Fruit fly (Drosophila melanogaster) whole organism, prepupa: ENCODE data around the gene RpS27A.

ENCODE experiments used
- Blimp-1 ChIP-seq: fragments of 200-800 bp; sonication (Bioruptor generic); optimal IDR thresholded peaks from 3 replicates; lab custom pipeline; 2017; ENCODE audit warnings: missing biosample characterization, missing genetic modification characterization, mild to moderate bottlenecking, moderate library complexity, missing genetic modification reagents
- CG10669 ChIP-seq: fragments of 200-800 bp; sonication (Bioruptor generic); optimal IDR thresholded peaks from 3 replicates; lab custom pipeline; 2018; ENCODE audit warnings: missing biosample characterization, mild to moderate bottlenecking, missing genetic modification characterization, moderate library complexity
- CG11902 ChIP-seq: fragments of 200-800 bp; sonication (Bioruptor generic); optimal IDR thresholded peaks from 3 replicates; lab custom pipeline; 2016; ENCODE audit warnings: missing biosample characterization, missing genetic modification characterization
- CG1621 ChIP-seq: fragments of 200-800 bp; sonication (Bioruptor generic); optimal IDR thresholded peaks from 3 replicates; lab custom pipeline; 2018; ENCODE audit warnings: missing biosample characterization, mild to moderate bottlenecking, missing genetic modification characterization
- CG3032 ChIP-seq: fragments of 200-800 bp; optimal IDR thresholded peaks from 2 replicates; lab custom pipeline; 2019; ENCODE audit warnings: missing biosample characterization, mild to moderate bottlenecking, missing genetic modification characterization, moderate library complexity
- CG32006 ChIP-seq: fragments of 200-800 bp; sonication (Bioruptor generic); optimal IDR thresholded peaks from 3 replicates; lab custom pipeline; 2017; ENCODE audit warnings: missing biosample characterization, mild to moderate bottlenecking, missing genetic modification characterization
- CG6163 ChIP-seq: fragments of 200-800 bp; sonication (Bioruptor generic); IDR thresholded peaks from 3 replicates; pipeline ENCODE4 v1.3.6; 2022; ENCODE audit warnings: missing biosample characterization, missing genetic modification characterization
- CG6276 ChIP-seq: fragments of 200-800 bp; sonication (Bioruptor generic); optimal IDR thresholded peaks from 2 replicates; lab custom pipeline; 2017; ENCODE audit warnings: missing biosample characterization, mild to moderate bottlenecking, missing genetic modification characterization
- CG8632 ChIP-seq: fragments of 200-800 bp; sonication (Bioruptor generic); optimal IDR thresholded peaks from 3 replicates; lab custom pipeline; 2016; ENCODE audit warnings: missing biosample characterization, missing genetic modification characterization
- Eip75B ChIP-seq: fragments of 200-800 bp; sonication (Bioruptor generic); optimal IDR thresholded peaks from 3 replicates; lab custom pipeline; 2016; ENCODE audit warnings: missing biosample characterization, missing genetic modification characterization
- Eip78C ChIP-seq: fragments of 200-800 bp; sonication (Bioruptor generic); peaks from one replicate; lab custom pipeline; 2016; ENCODE audit warnings: missing biosample characterization, missing genetic modification characterization
- Eip93F ChIP-seq: fragments of 200-800 bp; sonication (Bioruptor generic); optimal IDR thresholded peaks from 2 replicates; lab custom pipeline; 2016; ENCODE audit warnings: missing biosample characterization, mild to moderate bottlenecking, missing genetic modification characterization
- Ets21C ChIP-seq: fragments of 200-800 bp; sonication (Bioruptor generic); optimal IDR thresholded peaks from 3 replicates; lab custom pipeline; 2016; ENCODE audit warnings: missing biosample characterization, missing genetic modification characterization
- Ets96B ChIP-seq: fragments of 200-800 bp; optimal IDR thresholded peaks from 2 replicates; lab custom pipeline; 2019; ENCODE audit warnings: missing biosample characterization, mild to moderate bottlenecking, missing genetic modification characterization, moderate library complexity
- Hr38 ChIP-seq: sonication (Bioruptor generic); optimal IDR thresholded peaks from 2 replicates; lab custom pipeline; 2016; ENCODE audit warnings: missing biosample characterization, missing genetic modification characterization
- OdsH ChIP-seq: fragments of 200-800 bp; sonication (Bioruptor generic); optimal IDR thresholded peaks from 3 replicates; lab custom pipeline; 2016; ENCODE audit warnings: missing biosample characterization, missing genetic modification characterization
- Smox ChIP-seq: fragments of 200-800 bp; sonication (Bioruptor generic); optimal IDR thresholded peaks from 3 replicates; lab custom pipeline; 2016; ENCODE audit warnings: missing biosample characterization, missing genetic modification characterization
- Sox102F ChIP-seq: fragments of 200-800 bp; sonication (Bioruptor generic); optimal IDR thresholded peaks from 2 replicates; lab custom pipeline; 2016; ENCODE audit warnings: missing biosample characterization, mild to moderate bottlenecking, missing genetic modification characterization
- achi ChIP-seq: fragments of 200-800 bp; sonication (Bioruptor generic); optimal IDR thresholded peaks from 3 replicates; lab custom pipeline; 2016; ENCODE audit warnings: missing biosample characterization, missing genetic modification characterization
- acj6 ChIP-seq: fragments of 200-800 bp; sonication (Bioruptor generic); optimal IDR thresholded peaks from 3 replicates; lab custom pipeline; 2016; ENCODE audit warnings: missing biosample characterization, missing genetic modification characterization
- cyc ChIP-seq: fragments of 200-800 bp; sonication (Bioruptor generic); optimal IDR thresholded peaks from 3 replicates; lab custom pipeline; 2016; ENCODE audit warnings: missing biosample characterization, missing genetic modification characterization
- esn ChIP-seq: fragments of 200-800 bp; sonication (Bioruptor generic); optimal IDR thresholded peaks from 2 replicates; lab custom pipeline; 2016; ENCODE audit warnings: missing biosample characterization, mild to moderate bottlenecking, missing genetic modification characterization, moderate library complexity
- fd59A ChIP-seq: fragments of 200-800 bp; sonication (Bioruptor generic); optimal IDR thresholded peaks from 2 replicates; lab custom pipeline; 2017; ENCODE audit warnings: missing biosample characterization, mild to moderate bottlenecking, missing genetic modification characterization, missing genetic modification reagents
- fd85E ChIP-seq: fragments of 200-800 bp; sonication (Bioruptor generic); optimal IDR thresholded peaks from 3 replicates; lab custom pipeline; 2016; ENCODE audit warnings: missing biosample characterization, missing genetic modification characterization
- fkh ChIP-seq: fragments of 200-800 bp; sonication (Bioruptor generic); optimal IDR thresholded peaks from 3 replicates; lab custom pipeline; 2017; ENCODE audit warnings: missing biosample characterization, mild to moderate bottlenecking, missing genetic modification characterization, moderate library complexity
- net ChIP-seq: fragments of 200-800 bp; sonication (Bioruptor generic); optimal IDR thresholded peaks from 3 replicates; lab custom pipeline; 2016; ENCODE audit warnings: missing biosample characterization, missing genetic modification characterization
- pdm3 ChIP-seq: fragments of 200-800 bp; sonication (Bioruptor generic); optimal IDR thresholded peaks from 3 replicates; lab custom pipeline; 2016; ENCODE audit warnings: missing biosample characterization, missing genetic modification characterization
- salr ChIP-seq, 2 experiments: fragments of 200-800 bp; sonication (Bioruptor generic); optimal IDR thresholded peaks; 3 replicates each; lab custom pipeline; 2016 to 2018; ENCODE audit warnings: missing biosample characterization in 2 of 2, missing genetic modification characterization in 2 of 2, mild to moderate bottlenecking in 1 of 2
- ss ChIP-seq, 2 experiments: fragments of 200-800 bp; sonication (Bioruptor generic); optimal IDR thresholded peaks; 2 replicates in 1 of 2; 3 replicates in 1 of 2; lab custom pipeline; 2017 to 2018; ENCODE audit warnings: mild to moderate bottlenecking in 2 of 2, missing biosample characterization in 2 of 2, missing genetic modification characterization in 2 of 2, moderate library complexity in 1 of 2
- svp ChIP-seq: fragments of 200-800 bp; sonication (Bioruptor generic); peaks from one replicate; lab custom pipeline; 2016; ENCODE audit warnings: missing biosample characterization, missing genetic modification characterization
- topi ChIP-seq: fragments of 200-800 bp; sonication (Bioruptor generic); optimal IDR thresholded peaks from 3 replicates; lab custom pipeline; 2016; ENCODE audit warnings: missing biosample characterization, missing genetic modification characterization
- vri ChIP-seq: fragments of 200-800 bp; sonication (Bioruptor generic); optimal IDR thresholded peaks from 3 replicates; lab custom pipeline; 2016; ENCODE audit warnings: missing biosample characterization, mild to moderate bottlenecking, missing genetic modification characterization

The RpS27A gene

dm6 chr2L:10396488-10396824 lies 11.7 kb upstream of the RpS27A start, which contains the start of gene Cnot4:
Gene Cnot4, plus strand, starts transcription at chr2L:10396716.
- TF ChIP-seq CG3032 (no peak), Hr38 (GFP tag; lab: Kevin White, UChicago) (no peak), Ets96B (tag; lab: Kevin White, UChicago) (no peak), CG11902 (GFP tag; lab: Kevin White, UChicago) (no peak), net (GFP tag; lab: Kevin White, UChicago) (no peak), CG10669 (GFP tag; lab: Kevin White, UChicago) (no peak), achi (GFP tag; lab: Kevin White, UChicago) (no peak), CG1621 (tag; lab: Kevin White, UChicago) (no peak), CG8632 (GFP tag; lab: Kevin White, UChicago) (no peak), salr (GFP tag; optimal IDR thresholded peaks at IDR 0.05; lab: Kevin White, UChicago) (no peak), Ets21C (GFP tag; lab: Kevin White, UChicago) (no peak), Blimp-1 (no peak), fd59A (no peak), svp (GFP tag; lab: Kevin White, UChicago) (no peak)

dm6 chr2L:10396877-10397587 lies 11.1 kb upstream of the RpS27A start:
- TF ChIP-seq Sox102F (no peak), esn (peak; percentile 14), fd85E (no peak), fkh (GFP tag; lab: Kevin White, UChicago) (peak; percentile 83), CG6276 (GFP tag; lab: Kevin White, UChicago) (no peak), CG32006 (GFP tag; lab: Kevin White, UChicago) (no peak), CG11902 (GFP tag; lab: Kevin White, UChicago) (no peak), acj6 (GFP tag; lab: Kevin White, UChicago) (no peak), pdm3 (no peak), topi (GFP tag; lab: Kevin White, UChicago) (peak; percentile 28), Eip78C (GFP tag; lab: Kevin White, UChicago) (peak; percentile 46), ss (GFP tag; optimal IDR thresholded peaks at IDR 0.05; lab: Kevin White, UChicago) (peak in 1 of 2 experiments; percentile 72), Eip75B (GFP tag; lab: Kevin White, UChicago) (no peak), Ets21C (GFP tag; lab: Kevin White, UChicago) (no peak), salr (GFP tag; optimal IDR thresholded peaks at IDR 0.05; lab: Kevin White, UChicago) (no peak), vri (GFP tag; lab: Kevin White, UChicago) (peak; percentile 50), OdsH (GFP tag; lab: Kevin White, UChicago) (no peak), CG1621 (tag; lab: Kevin White, UChicago) (no peak), cyc (GFP tag; lab: Kevin White, UChicago) (no peak)

DNA sequence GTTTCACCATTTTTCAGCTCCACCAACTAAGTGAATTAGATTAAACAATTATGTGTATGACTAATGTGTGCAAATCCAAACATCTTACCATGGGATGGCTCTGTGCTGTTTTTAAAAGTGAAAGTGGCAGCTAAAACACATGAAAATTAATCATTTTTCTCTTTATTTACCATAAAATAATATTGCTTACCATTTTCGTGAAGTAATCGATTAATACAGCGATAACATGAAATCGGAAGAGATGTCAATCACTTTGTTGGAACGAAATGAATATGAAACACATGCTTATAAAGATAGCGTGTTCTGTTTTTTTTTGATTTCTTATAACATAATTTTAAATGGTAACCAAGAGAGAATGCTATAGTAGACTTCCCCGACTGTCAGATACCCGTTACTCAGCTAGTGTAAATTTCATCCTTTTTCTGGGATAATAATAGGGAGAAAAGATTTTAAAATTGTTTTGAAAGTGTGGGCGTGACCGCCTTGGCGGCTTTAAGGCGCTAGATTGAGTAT lies 4.3 kb upstream of the RpS27A start:
- TF ChIP-seq CG10669 (GFP tag; lab: Kevin White, UChicago) = peak; percentile 78
- TF ChIP-seq Eip78C (GFP tag; lab: Kevin White, UChicago) = peak; percentile 50
- peak; percentile 9 for TF ChIP-seq fkh (GFP tag; lab: Kevin White, UChicago)
- TF ChIP-seq vri (GFP tag; lab: Kevin White, UChicago) = no peak
- TF ChIP-seq, all 60 proteins: peak for 3

DNA sequence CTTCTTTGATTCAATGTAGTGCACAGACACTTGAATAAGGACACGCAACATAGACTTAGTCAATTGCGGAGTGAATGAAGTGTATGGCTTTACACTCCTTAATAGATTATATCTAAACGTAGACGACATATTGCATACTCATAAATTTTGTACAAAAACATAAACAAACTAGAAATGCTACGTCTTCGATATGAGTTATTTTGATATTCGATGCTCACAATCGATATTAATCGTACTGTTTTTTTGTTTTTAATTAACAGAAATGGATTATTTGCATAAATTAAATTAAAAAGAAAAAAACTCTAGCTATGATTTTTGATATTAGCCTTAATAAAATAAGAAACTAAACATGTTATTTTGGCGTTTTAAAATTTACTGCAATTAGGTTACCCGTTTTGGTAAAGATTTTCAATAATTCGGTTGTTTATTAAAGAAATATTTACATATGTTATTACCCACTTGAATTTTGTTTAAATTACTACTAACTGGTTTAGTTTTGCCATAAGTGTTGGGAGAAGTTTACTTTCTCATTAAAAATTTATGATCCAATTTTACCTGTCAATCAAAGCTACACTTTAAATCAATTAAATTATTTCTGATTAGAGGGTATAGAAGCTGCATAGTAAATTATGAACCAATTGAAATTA lies 3.0 kb upstream of the RpS27A start, which contains the start of the genes CG17768, LSm-4 and Ir31a:
CG17768 (minus strand) TSS at position 196 of the 647 bp plus-strand sequence.
LSm-4 (minus strand) TSS at position 196 of the 647 bp plus-strand sequence.
Ir31a (plus strand) TSS at position 558 of the 647 bp plus-strand sequence.
- TF ChIP-seq net (GFP tag; lab: Kevin White, UChicago) (no peak), CG6163 (no peak), fkh (GFP tag; lab: Kevin White, UChicago) (peak; percentile 33), Smox (no peak), Eip93F (GFP tag; lab: Kevin White, UChicago) (no peak), Eip78C (GFP tag; lab: Kevin White, UChicago) (peak; percentile 23)
